Fruit fly (Drosophila melanogaster) whole organism: Measurements from ENCODE around the gene CG45071.

Experiments used
- CG8478 ChIP-seq: fragments of >200 bp; optimal IDR thresholded peaks from 2 replicates; lab custom pipeline; 2018; ENCODE audit warnings: inconsistent platforms
- Dll ChIP-seq: fragments of >200 bp; optimal IDR thresholded peaks from 2 replicates; lab custom pipeline; 2017
- pan ChIP-seq: fragments of >200 bp; optimal IDR thresholded peaks from 2 replicates; lab custom pipeline; 2017
- usp ChIP-seq: fragments of >200 bp; optimal IDR thresholded peaks from 2 replicates; lab custom pipeline; 2017; ENCODE audit warnings: missing biosample characterization, missing genetic modification characterization, mixed read lengths

DNA sequence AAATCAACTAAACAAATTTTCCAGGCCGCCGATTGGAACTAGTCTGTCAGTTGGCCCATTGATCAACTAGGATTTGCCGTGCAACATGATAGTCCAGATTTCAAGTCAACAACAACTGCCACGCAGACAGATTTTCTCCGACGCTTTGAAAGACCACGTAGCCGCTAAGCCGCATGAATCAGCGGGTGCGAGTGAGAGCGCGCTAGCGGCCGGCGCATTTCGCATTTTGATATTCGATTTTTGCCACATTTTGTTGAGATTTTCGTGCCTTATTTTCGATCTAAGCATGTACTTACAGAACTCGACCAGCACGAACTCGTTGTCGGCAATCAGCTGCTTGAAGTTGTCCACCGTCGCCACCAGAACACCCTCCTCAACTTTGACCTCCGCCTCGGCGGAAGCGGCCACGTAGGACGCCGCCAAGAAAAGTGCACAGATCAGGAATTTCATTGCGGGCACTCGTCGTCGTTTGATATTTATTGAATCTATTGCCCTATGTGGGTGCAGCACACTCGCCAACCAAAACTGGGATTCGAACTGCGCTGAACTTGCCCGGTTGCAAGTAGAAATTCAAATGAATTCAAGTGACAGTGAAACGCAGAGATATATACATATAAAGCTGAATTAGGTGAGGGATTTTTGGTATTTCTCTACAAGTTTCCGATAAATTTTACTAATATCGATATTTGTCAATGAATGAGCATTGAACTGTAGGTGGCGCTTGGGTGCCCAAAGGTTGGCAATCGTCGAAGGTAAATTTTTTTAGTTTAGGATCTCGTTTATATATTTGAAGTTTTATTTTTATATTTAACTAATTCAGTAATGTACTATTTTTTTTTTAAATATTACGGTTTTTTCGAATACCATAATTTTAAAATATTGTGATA, 36.6 kb downstream of the CG45071 start, which contains the start of gene Pdi:
- TF ChIP-seq Dll (lab: Kevin White, UChicago) (no peak), usp (no peak), pan (lab: Kevin White, UChicago) (no peak), CG8478 (lab: Kevin White, UChicago) (no peak)
